Worm (Caenorhabditis elegans): ENCODE results near the gene Y22D7AL.11.

The Y22D7AL.11 gene

ce11 chrIII:1665799-1666308 lies 31.7 kb upstream of the Y22D7AL.11 start, which contains the start of gene Y22D7AR.3:
Gene Y22D7AR.3 (minus strand): TSS chrIII:1665849.
- TF ChIP-seq lsy-12 (tag; optimal IDR thresholded peaks at IDR 0.05) (no peak), mdl-1 (tag; optimal IDR thresholded peaks at IDR 0.05) (no peak), jun-1 (tag; optimal IDR thresholded peaks at IDR 0.05) (no peak), elt-2 (tag; optimal IDR thresholded peaks at IDR 0.05) (no peak), tbx-2 (tag; optimal IDR thresholded peaks at IDR 0.05) (no peak)

ce11 chrIII:1665373-1665772 lies 31.2 kb upstream of the Y22D7AL.11 start:
- TF ChIP-seq lsy-12 (tag; optimal IDR thresholded peaks at IDR 0.05) = no peak
- TF ChIP-seq egl-27 (tag; optimal IDR thresholded peaks at IDR 0.05) = no peak
- no peak for TF ChIP-seq tbx-2 (tag; optimal IDR thresholded peaks at IDR 0.05)
- no peak for TF ChIP-seq R02D3.7 (tag; optimal IDR thresholded peaks at IDR 0.05)
- no peak for TF ChIP-seq nhr-25 (tag; optimal IDR thresholded peaks at IDR 0.05)
- TF ChIP-seq mml-1 (tag; optimal IDR thresholded peaks at IDR 0.05) = no peak
- TF ChIP-seq ceh-9 (tag; optimal IDR thresholded peaks at IDR 0.05) = no peak
- peak; percentile 60 for TF ChIP-seq ceh-28 (tag; optimal IDR thresholded peaks at IDR 0.05)

ce11 chrIII:1664761-1665266 lies 30.6 kb upstream of the Y22D7AL.11 start, which contains the start of gene Y22D7AL.16:
Gene Y22D7AL.16 (minus strand): TSS chrIII:1665216.
- TF ChIP-seq nhr-67 (tag; optimal IDR thresholded peaks at IDR 0.05) (no peak), elt-3 (tag; optimal IDR thresholded peaks at IDR 0.05) (no peak), fos-1 (tag; optimal IDR thresholded peaks at IDR 0.05) (no peak), ztf-4 (tag; optimal IDR thresholded peaks at IDR 0.05) (no peak), nhr-25 (tag; optimal IDR thresholded peaks at IDR 0.05) (no peak), nfya-1 (tag; optimal IDR thresholded peaks at IDR 0.05; ENCODE audit: insufficient read depth) (no peak), pqm-1 (tag; optimal IDR thresholded peaks at IDR 0.05) (no peak), egl-5 (tag; optimal IDR thresholded peaks at IDR 0.05) (no peak), sea-2 (GFP tag; optimal IDR thresholded peaks at IDR 0.05) (no peak)

ce11 chrIII:1663056-1663455 lies 28.9 kb upstream of the Y22D7AL.11 start:
- no peak for TF ChIP-seq unc-39 (tag; optimal IDR thresholded peaks at IDR 0.05)
- TF ChIP-seq ceh-9 (tag; optimal IDR thresholded peaks at IDR 0.05) = no peak
- no peak for TF ChIP-seq ama-1 (optimal IDR thresholded peaks at IDR 0.05)
- peak; percentile 95 for TF ChIP-seq ceh-28 (tag; optimal IDR thresholded peaks at IDR 0.05)

ce11 chrIII:1662405-1662804 lies 28.2 kb upstream of the Y22D7AL.11 start:
- TF ChIP-seq jun-1 (tag; optimal IDR thresholded peaks at IDR 0.05) (no peak), nhr-28 (tag; optimal IDR thresholded peaks at IDR 0.05) (no peak), unc-39 (tag; optimal IDR thresholded peaks at IDR 0.05) (no peak), pqm-1 (tag; optimal IDR thresholded peaks at IDR 0.05) (no peak)

ce11 chrIII:1661031-1661430 lies 26.9 kb upstream of the Y22D7AL.11 start:
- TF ChIP-seq nhr-11 (tag; optimal IDR thresholded peaks at IDR 0.05) (no peak), ztf-4 (tag; optimal IDR thresholded peaks at IDR 0.05) (no peak), nhr-67 (tag; optimal IDR thresholded peaks at IDR 0.05) (no peak), lin-15B (tag; optimal IDR thresholded peaks at IDR 0.05) (no peak), snpc-4 (tag; optimal IDR thresholded peaks at IDR 0.05) (no peak), tbx-2 (tag; optimal IDR thresholded peaks at IDR 0.05) (no peak), aly-2 (tag; optimal IDR thresholded peaks at IDR 0.05) (no peak), ceh-82 (tag; optimal IDR thresholded peaks at IDR 0.05) (no peak), nfya-1 (tag; optimal IDR thresholded peaks at IDR 0.05; ENCODE audit: insufficient read depth) (no peak), pha-4 (tag; optimal IDR thresholded peaks at IDR 0.05) (peak; percentile 23), mml-1 (tag; optimal IDR thresholded peaks at IDR 0.05) (no peak), unc-39 (tag; optimal IDR thresholded peaks at IDR 0.05) (no peak), ceh-16 (tag; optimal IDR thresholded peaks at IDR 0.05) (no peak), pqm-1 (tag; optimal IDR thresholded peaks at IDR 0.05) (peak; percentile 32), elt-2 (tag; optimal IDR thresholded peaks at IDR 0.05) (peak; percentile 65), jun-1 (tag; optimal IDR thresholded peaks at IDR 0.05) (no peak), R02D3.7 (tag; optimal IDR thresholded peaks at IDR 0.05) (no peak), nhr-77 (tag; optimal IDR thresholded peaks at IDR 0.05) (no peak), egl-27 (tag; optimal IDR thresholded peaks at IDR 0.05) (no peak), nhr-43 (tag; optimal IDR thresholded peaks at IDR 0.05; ENCODE audit: poor library complexity, severe bottlenecking) (no peak), zag-1 (tag; optimal IDR thresholded peaks at IDR 0.05) (no peak), nhr-28 (tag; optimal IDR thresholded peaks at IDR 0.05) (no peak), skn-1 (tag; optimal IDR thresholded peaks at IDR 0.05) (peak; percentile 9), egl-5 (tag; optimal IDR thresholded peaks at IDR 0.05) (no peak), unc-62 (GFP tag; optimal IDR thresholded peaks at IDR 0.05) (no peak), fos-1 (tag; optimal IDR thresholded peaks at IDR 0.05) (no peak), nhr-23 (tag; optimal IDR thresholded peaks at IDR 0.05) (no peak), elt-1 (tag; optimal IDR thresholded peaks at IDR 0.05) (no peak), lin-39 (tag; optimal IDR thresholded peaks at IDR 0.05) (no peak), hmg-11 (tag; optimal IDR thresholded peaks at IDR 0.05) (no peak), nhr-76 (tag; optimal IDR thresholded peaks at IDR 0.05) (no peak), ama-1 (optimal IDR thresholded peaks at IDR 0.05) (no peak), nhr-237 (tag; optimal IDR thresholded peaks at IDR 0.05) (no peak), mdl-1 (tag; optimal IDR thresholded peaks at IDR 0.05) (no peak)

Data from whole organism, L3 larva.